Fruit fly (Drosophila melanogaster) whole organism, embryonic: ENCODE results near the gene TrpRS.

Experiments used
- Atf-2 ChIP-seq: fragments of 200-800 bp; sonication (Bioruptor generic); optimal IDR thresholded peaks from 2 replicates; lab custom pipeline; 2016; ENCODE audit warnings: missing biosample characterization, missing genetic modification characterization
- B-H2 ChIP-seq: fragments of 200-800 bp; sonication (Bioruptor generic); optimal IDR thresholded peaks from 2 replicates; lab custom pipeline; 2018; ENCODE audit warnings: missing biosample characterization, mild to moderate bottlenecking, missing genetic modification characterization
- Bgb ChIP-seq: fragments of 200-800 bp; sonication (Bioruptor generic); IDR thresholded peaks from 2 replicates; pipeline ENCODE4 v1.3.6; 2022; ENCODE audit warnings: missing biosample characterization, missing genetic modification characterization; ENCODE audit not compliant: partially characterized antibody
- CG10267 ChIP-seq: fragments of 200-800 bp; sonication (Bioruptor generic); optimal IDR thresholded peaks from 2 replicates; lab custom pipeline; 2018; ENCODE audit warnings: missing biosample characterization, mild to moderate bottlenecking, missing genetic modification characterization, moderate library complexity
- CG10321 ChIP-seq: fragments of 200-800 bp; sonication (Bioruptor generic); IDR thresholded peaks from 2 replicates; pipeline ENCODE4 v1.3.6; 2022; ENCODE audit warnings: missing biosample characterization, missing genetic modification characterization
- CG10366 ChIP-seq: fragments of 200-800 bp; sonication (Bioruptor generic); IDR thresholded peaks from 2 replicates; pipeline ENCODE4 v1.3.6; 2022; ENCODE audit warnings: missing biosample characterization, missing genetic modification characterization
- CG10959 ChIP-seq: fragments of 200-800 bp; sonication (Bioruptor generic); IDR thresholded peaks from 2 replicates; pipeline ENCODE4 v1.3.6; 2022; ENCODE audit warnings: missing biosample characterization, missing genetic modification characterization
- CG12071 ChIP-seq: fragments of 200-800 bp; sonication (Bioruptor generic); optimal IDR thresholded peaks from 3 replicates; lab custom pipeline; 2018; ENCODE audit warnings: missing biosample characterization, mild to moderate bottlenecking, missing genetic modification characterization
- CG12744 ChIP-seq: fragments of 200-800 bp; sonication (Bioruptor generic); optimal IDR thresholded peaks from 2 replicates; lab custom pipeline; 2016; ENCODE audit warnings: missing biosample characterization, missing genetic modification characterization
- CG15269 ChIP-seq: fragments of 200-800 bp; sonication (Bioruptor generic); optimal IDR thresholded peaks from 2 replicates; lab custom pipeline; 2018; ENCODE audit warnings: missing biosample characterization, mild to moderate bottlenecking, missing genetic modification characterization, moderate library complexity
- CG16863 ChIP-seq: fragments of 200-800 bp; sonication (Bioruptor generic); optimal IDR thresholded peaks from 3 replicates; lab custom pipeline; 2016; ENCODE audit warnings: missing biosample characterization, missing genetic modification characterization
- CG17829 ChIP-seq: fragments of 200-800 bp; optimal IDR thresholded peaks from 2 replicates; lab custom pipeline; 2019; ENCODE audit warnings: missing biosample characterization, mild to moderate bottlenecking, missing genetic modification characterization, moderate library complexity
- CG2678 ChIP-seq: fragments of 200-800 bp; sonication (Bioruptor generic); optimal IDR thresholded peaks from 3 replicates; lab custom pipeline; 2019; ENCODE audit warnings: missing biosample characterization, mild to moderate bottlenecking, missing genetic modification characterization, moderate library complexity
- CG33557 ChIP-seq: fragments of 200-800 bp; sonication (Bioruptor generic); optimal IDR thresholded peaks from 2 replicates; lab custom pipeline; 2019; ENCODE audit warnings: missing biosample characterization, mild to moderate bottlenecking, missing genetic modification characterization, moderate library complexity
- CG5245 ChIP-seq: fragments of 200-800 bp; sonication (Bioruptor generic); optimal IDR thresholded peaks from 3 replicates; lab custom pipeline; 2016; ENCODE audit warnings: missing biosample characterization, missing genetic modification characterization
- CG9437 ChIP-seq: fragments of 200-800 bp; sonication (Bioruptor generic); optimal IDR thresholded peaks from 2 replicates; lab custom pipeline; 2018; ENCODE audit warnings: missing biosample characterization, mild to moderate bottlenecking, missing genetic modification characterization
- CG9727 ChIP-seq: fragments of 200-800 bp; sonication (Bioruptor generic); optimal IDR thresholded peaks from 3 replicates; lab custom pipeline; 2017; ENCODE audit warnings: missing biosample characterization, mild to moderate bottlenecking, missing genetic modification characterization
- CG9932 ChIP-seq: fragments of 200-800 bp; sonication (Bioruptor generic); IDR thresholded peaks from 2 replicates; pipeline ENCODE4 v1.3.6; 2022; ENCODE audit warnings: missing biosample characterization, missing genetic modification characterization
- Dp ChIP-seq: fragments of 200-800 bp; sonication (Bioruptor generic); optimal IDR thresholded peaks from 2 replicates; lab custom pipeline; 2018; ENCODE audit warnings: missing biosample characterization, mild to moderate bottlenecking, missing genetic modification characterization, moderate library complexity
- Ets97D ChIP-seq: fragments of 200-800 bp; sonication (Bioruptor generic); optimal IDR thresholded peaks from 3 replicates; lab custom pipeline; 2016; ENCODE audit warnings: missing biosample characterization, missing genetic modification characterization
- H15 ChIP-seq: fragments of 200-800 bp; sonication (Bioruptor generic); IDR thresholded peaks from 3 replicates; pipeline ENCODE4 v1.3.6; 2022; ENCODE audit warnings: missing biosample characterization, missing genetic modification characterization
- HLH3B ChIP-seq: fragments of 200-800 bp; sonication (Bioruptor generic); IDR thresholded peaks from 2 replicates; pipeline ENCODE4 v1.3.6; 2022; ENCODE audit warnings: missing biosample characterization, missing genetic modification characterization
- Med ChIP-seq: fragments of 200-800 bp; sonication (Bioruptor generic); peaks from one replicate; lab custom pipeline; 2016; ENCODE audit warnings: missing biosample characterization, missing genetic modification characterization, mild to moderate bottlenecking, inconsistent platforms, moderate library complexity
- NFAT ChIP-seq: fragments of 200-800 bp; sonication (Bioruptor generic); IDR thresholded peaks from 2 replicates; pipeline ENCODE4 v1.3.6; 2022; ENCODE audit warnings: missing biosample characterization, missing genetic modification characterization
- PHDP ChIP-seq: fragments of 200-800 bp; sonication (Bioruptor generic); optimal IDR thresholded peaks from 3 replicates; lab custom pipeline; 2018; ENCODE audit warnings: missing biosample characterization, mild to moderate bottlenecking, missing genetic modification characterization, moderate library complexity
- Scr ChIP-seq: fragments of 200-800 bp; sonication (Bioruptor generic); IDR thresholded peaks from 2 replicates; pipeline ENCODE4 v1.3.6; 2022; ENCODE audit warnings: missing biosample characterization, missing genetic modification characterization; ENCODE audit not compliant: partially characterized antibody
- Usf ChIP-seq: fragments of 200-800 bp; sonication (Bioruptor generic); optimal IDR thresholded peaks from 2 replicates; lab custom pipeline; 2017; ENCODE audit warnings: missing genotype, missing biosample characterization, missing genetic modification characterization
- YL-1 ChIP-seq: fragments of 200-800 bp; sonication (Bioruptor generic); optimal IDR thresholded peaks from 3 replicates; lab custom pipeline; 2017; ENCODE audit warnings: missing biosample characterization, mild to moderate bottlenecking, missing genetic modification characterization
- aop ChIP-seq: fragments of 200-800 bp; sonication (Bioruptor generic); IDR thresholded peaks from 2 replicates; pipeline ENCODE4 v1.3.6; 2022; ENCODE audit warnings: missing biosample characterization, missing genetic modification characterization
- bigmax ChIP-seq: fragments of 200-800 bp; sonication (Bioruptor generic); optimal IDR thresholded peaks from 2 replicates; lab custom pipeline; 2018; ENCODE audit warnings: missing biosample characterization, mild to moderate bottlenecking, missing genetic modification characterization
- bsh ChIP-seq, 2 experiments: fragments of 200-800 bp; sonication (Bioruptor generic); optimal IDR thresholded peaks; 2 replicates each; lab custom pipeline; 2017 to 2018; ENCODE audit warnings: mild to moderate bottlenecking in 2 of 2, missing biosample characterization in 2 of 2, missing genetic modification characterization in 2 of 2, moderate library complexity in 1 of 2
- cad ChIP-seq: fragments of >200 bp; optimal IDR thresholded peaks from 2 replicates; lab custom pipeline; 2017; ENCODE audit warnings: missing biosample characterization, missing genetic modification characterization
- chn ChIP-seq: fragments of 200-800 bp; sonication (Bioruptor generic); optimal IDR thresholded peaks from 2 replicates; lab custom pipeline; 2016; ENCODE audit warnings: missing biosample characterization, missing genetic modification characterization
- danr ChIP-seq: fragments of 200-800 bp; sonication (Bioruptor generic); IDR thresholded peaks from 2 replicates; pipeline ENCODE4 v1.3.6; 2022; ENCODE audit warnings: missing biosample characterization, missing genetic modification characterization
- disco-r ChIP-seq: fragments of 200-800 bp; sonication (Bioruptor generic); optimal IDR thresholded peaks from 2 replicates; lab custom pipeline; 2016; ENCODE audit warnings: missing biosample characterization, missing genetic modification characterization
- emc ChIP-seq: fragments of 200-800 bp; sonication (Bioruptor generic); optimal IDR thresholded peaks from 2 replicates; lab custom pipeline; 2016; ENCODE audit warnings: missing biosample characterization, missing genetic modification characterization
- eve ChIP-seq, 2 experiments: fragments of >200 bp; optimal IDR thresholded peaks; 2 replicates each; lab custom pipeline; 2017; ENCODE audit warnings: missing biosample characterization in 2 of 2, missing genetic modification characterization in 2 of 2
- exex ChIP-seq: fragments of 200-800 bp; sonication (Bioruptor generic); optimal IDR thresholded peaks from 4 replicates; lab custom pipeline; 2018; ENCODE audit warnings: missing biosample characterization, mild to moderate bottlenecking, missing genetic modification characterization, moderate library complexity
- nerfin-1 ChIP-seq: fragments of 200-800 bp; sonication (Bioruptor generic); optimal IDR thresholded peaks from 3 replicates; lab custom pipeline; 2019; ENCODE audit warnings: missing biosample characterization, mild to moderate bottlenecking, missing genetic modification characterization, moderate library complexity
- nerfin-2 ChIP-seq: fragments of 200-800 bp; sonication (Bioruptor generic); IDR thresholded peaks from 2 replicates; pipeline ENCODE4 v1.3.6; 2022; ENCODE audit warnings: missing biosample characterization, missing genetic modification characterization; ENCODE audit not compliant: partially characterized antibody
- org-1 ChIP-seq: fragments of 200-800 bp; sonication (Bioruptor generic); optimal IDR thresholded peaks from 2 replicates; lab custom pipeline; 2017; ENCODE audit warnings: missing biosample characterization, missing genetic modification characterization
- peb ChIP-seq: fragments of 200-800 bp; sonication (Bioruptor generic); IDR thresholded peaks from 2 replicates; pipeline ENCODE4 v1.3.6; 2022; ENCODE audit warnings: missing biosample characterization, missing genetic modification characterization
- pros ChIP-seq: fragments of 200-800 bp; sonication (Bioruptor generic); optimal IDR thresholded peaks from 3 replicates; lab custom pipeline; 2019; ENCODE audit warnings: missing biosample characterization, mild to moderate bottlenecking, missing genetic modification characterization, moderate library complexity
- row ChIP-seq: fragments of 200-800 bp; sonication (Bioruptor generic); IDR thresholded peaks from 3 replicates; pipeline ENCODE4 v1.3.6; 2022; ENCODE audit warnings: missing biosample characterization, missing genetic modification characterization
- run ChIP-seq: fragments of 200-800 bp; sonication (Bioruptor generic); optimal IDR thresholded peaks from 3 replicates; lab custom pipeline; 2018; ENCODE audit warnings: missing biosample characterization, mild to moderate bottlenecking, missing genetic modification characterization
- sens-2 ChIP-seq: fragments of 200-800 bp; sonication (Bioruptor generic); IDR thresholded peaks from 2 replicates; pipeline ENCODE4 v1.3.6; 2022; ENCODE audit warnings: missing biosample characterization, missing genetic modification characterization
- slbo ChIP-seq: fragments of 200-800 bp; sonication (Bioruptor generic); IDR thresholded peaks from 2 replicates; pipeline ENCODE4 v1.3.6; 2022; ENCODE audit warnings: missing biosample characterization, missing genetic modification characterization
- slou ChIP-seq: fragments of 200-800 bp; sonication (Bioruptor generic); optimal IDR thresholded peaks from 3 replicates; lab custom pipeline; 2016; ENCODE audit warnings: missing biosample characterization, missing genetic modification characterization
- sug ChIP-seq: fragments of 200-800 bp; optimal IDR thresholded peaks from 2 replicates; lab custom pipeline; 2019; ENCODE audit warnings: missing biosample characterization, mild to moderate bottlenecking, missing genetic modification characterization, moderate library complexity
- unc-4 ChIP-seq: fragments of 200-800 bp; sonication (Bioruptor generic); IDR thresholded peaks from 2 replicates; pipeline ENCODE4 v1.3.6; 2022; ENCODE audit warnings: missing biosample characterization, missing genetic modification characterization; ENCODE audit not compliant: partially characterized antibody

Gene TrpRS

dm6 chr3R:9237268-9238091, 29.2 kb downstream of the TrpRS start, which contains the start of gene pum (continued):
- no peak for TF ChIP-seq CG9727 (GFP tag; lab: Kevin White, UChicago)
- TF ChIP-seq Dp (GFP tag; lab: Kevin White, UChicago): peak; percentile 65
- TF ChIP-seq CG17829 (tag; lab: Kevin White, UChicago): peak; percentile 86
- no peak for TF ChIP-seq emc (GFP tag; lab: Kevin White, UChicago)
- TF ChIP-seq run: no peak
- TF ChIP-seq pros (GFP tag; lab: Kevin White, UChicago): no peak
- peak; percentile 45 for TF ChIP-seq sug (tag; lab: Kevin White, UChicago)
- TF ChIP-seq YL-1: no peak
- TF ChIP-seq B-H2: no peak
- no peak for TF ChIP-seq nerfin-2 (GFP tag; lab: Robert Waterston, UW)
- peak; percentile 45 for TF ChIP-seq CG9437 (GFP tag; lab: Kevin White, UChicago)
- no peak for TF ChIP-seq eve (GFP tag; optimal IDR thresholded peaks at IDR 0.05; lab: Kevin White, UChicago)
- no peak for TF ChIP-seq Bgb (GFP tag; lab: Robert Waterston, UW)
- TF ChIP-seq H15: no peak
- TF ChIP-seq CG10267 (tag; lab: Kevin White, UChicago): peak; percentile 75
- TF ChIP-seq CG10366 (GFP tag; lab: Robert Waterston, UW): no peak
- TF ChIP-seq bsh (GFP tag; optimal IDR thresholded peaks at IDR 0.05; lab: Kevin White, UChicago): peak; percentile 50 to 83
- TF ChIP-seq CG12071 (GFP tag; lab: Kevin White, UChicago): no peak
- TF ChIP-seq CG33557 (GFP tag; lab: Kevin White, UChicago): no peak
- TF ChIP-seq disco-r (GFP tag; lab: Kevin White, UChicago): no peak
- no peak for TF ChIP-seq danr (GFP tag; lab: Robert Waterston, UW)
- TF ChIP-seq Atf-2 (GFP tag; lab: Kevin White, UChicago): no peak
- peak; percentile 39 for TF ChIP-seq CG15269 (tag; lab: Kevin White, UChicago)
- TF ChIP-seq chn (GFP tag; lab: Kevin White, UChicago): no peak
- peak; percentile 64 for TF ChIP-seq CG2678 (tag; lab: Kevin White, UChicago)
- TF ChIP-seq Scr (GFP tag; lab: Robert Waterston, UW): no peak; the same call in 1 of the 2 replicates
- TF ChIP-seq NFAT (GFP tag; lab: Robert Waterston, UW): peak; percentile 14; the same call in 1 of the 2 replicates
- no peak for TF ChIP-seq aop (GFP tag; lab: Robert Waterston, UW)
- no peak for TF ChIP-seq Ets97D (GFP tag; lab: Kevin White, UChicago)
- no peak for TF ChIP-seq Usf
- TF ChIP-seq Med: peak; percentile 59
- TF ChIP-seq CG5245 (GFP tag; lab: Kevin White, UChicago): no peak
- no peak for TF ChIP-seq bigmax (GFP tag; lab: Kevin White, UChicago)
- peak; percentile 78 for TF ChIP-seq slbo (GFP tag; lab: Robert Waterston, UW)
- TF ChIP-seq org-1 (GFP tag; lab: Kevin White, UChicago): no peak
- no peak for TF ChIP-seq exex
- TF ChIP-seq CG9932: peak; percentile 68
- TF ChIP-seq CG10959 (GFP tag; lab: Robert Waterston, UW): no peak
- no peak for TF ChIP-seq CG12744
- no peak for TF ChIP-seq cad (GFP tag; lab: Kevin White, UChicago)
- no peak for TF ChIP-seq slou
- peak; percentile 30; the same call in 1 of the 2 replicates for TF ChIP-seq HLH3B (GFP tag; lab: Robert Waterston, UW)
- TF ChIP-seq CG16863 (GFP tag; lab: Kevin White, UChicago): no peak
- TF ChIP-seq peb (GFP tag; lab: Robert Waterston, UW): no peak
- no peak for TF ChIP-seq sens-2 (GFP tag; lab: Robert Waterston, UW)
- TF ChIP-seq nerfin-1 (tag; lab: Kevin White, UChicago): no peak
- no peak for TF ChIP-seq unc-4 (GFP tag; lab: Robert Waterston, UW)
- TF ChIP-seq CG10321 (GFP tag; lab: Robert Waterston, UW): no peak
- TF ChIP-seq PHDP: peak; percentile 44
- peak; percentile 82; the same call in 2 of the 3 replicates for TF ChIP-seq row (GFP tag; lab: Robert Waterston, UW)
